Worm (Caenorhabditis elegans) whole organism, young adult: ENCODE data around the gene gst-34.

Source experiments
- B0035.1 ChIP-seq: sonication (generic microtip); optimal IDR thresholded peaks from 2 replicates; lab custom pipeline; 2016; ENCODE audit warnings: missing genetic modification characterization, mild to moderate bottlenecking, missing compliant biosample characterization, missing genotype, missing genetic modification reagents
- B0336.3 ChIP-seq: fragments of 200-800 bp; sonication (Bioruptor generic); IDR thresholded peaks from 2 replicates; pipeline ENCODE4 v1.3.6; 2022; ENCODE audit warnings: missing genetic modification characterization, missing compliant biosample characterization
- D2030.7 ChIP-seq: fragments of 200-800 bp; sonication (Bioruptor generic); IDR thresholded peaks from 2 replicates; pipeline ENCODE4 v1.3.6; 2022; ENCODE audit warnings: missing genetic modification reagents, missing genetic modification characterization, missing compliant biosample characterization
- F22D6.2 ChIP-seq: sonication (generic microtip); optimal IDR thresholded peaks from 2 replicates; lab custom pipeline; 2016; ENCODE audit warnings: mild to moderate bottlenecking, missing genetic modification characterization, missing compliant biosample characterization
- F33H1.4 ChIP-seq: fragments of 200-800 bp; sonication (Bioruptor generic); IDR thresholded peaks from 2 replicates; pipeline ENCODE4 v1.3.6; 2022; ENCODE audit warnings: missing genetic modification reagents, missing genetic modification characterization, missing compliant biosample characterization
- F39B2.1 ChIP-seq: fragments of 200-800 bp; sonication (Bioruptor generic); IDR thresholded peaks from 2 replicates; pipeline ENCODE4 v1.3.6; 2022; ENCODE audit warnings: missing genetic modification reagents, missing genetic modification characterization, missing compliant biosample characterization
- F49E8.2 ChIP-seq: sonication (generic microtip); optimal IDR thresholded peaks from 3 replicates; lab custom pipeline; 2017; ENCODE audit warnings: missing genetic modification characterization, mild to moderate bottlenecking, missing compliant biosample characterization, antibody characterized with exemption, moderate library complexity; ENCODE audit not compliant: insufficient read depth
- athp-1 ChIP-seq: sonication (generic microtip); optimal IDR thresholded peaks from 2 replicates; lab custom pipeline; 2017; ENCODE audit warnings: mild to moderate bottlenecking, missing genetic modification characterization, missing compliant biosample characterization
- ccch-3 ChIP-seq: fragments of 200-800 bp; sonication (Bioruptor generic); optimal IDR thresholded peaks from 2 replicates; lab custom pipeline; 2018; ENCODE audit warnings: mild to moderate bottlenecking, missing genetic modification characterization, missing compliant biosample characterization
- ceh-27 ChIP-seq: fragments of 200-800 bp; sonication (Bioruptor generic); optimal IDR thresholded peaks from 2 replicates; lab custom pipeline; 2018; ENCODE audit warnings: mild to moderate bottlenecking, missing genetic modification characterization, moderate library complexity, missing compliant biosample characterization
- ceh-91 ChIP-seq: fragments of 200-800 bp; sonication (Bioruptor generic); IDR thresholded peaks from 2 replicates; pipeline ENCODE4 v1.3.6; 2022; ENCODE audit warnings: missing genetic modification reagents, missing genetic modification characterization, missing compliant biosample characterization
- dox-1 ChIP-seq: fragments of 200-800 bp; sonication (Bioruptor generic); IDR thresholded peaks from 2 replicates; pipeline ENCODE4 v1.3.6; 2022; ENCODE audit warnings: missing genetic modification reagents, missing genetic modification characterization, missing compliant biosample characterization
- efl-1 ChIP-seq: fragments of 150-350 bp; optimal IDR thresholded peaks from 2 replicates; lab custom pipeline; 2014; ENCODE audit warnings: missing biosample characterization, missing genetic modification reagents, missing genetic modification characterization
- ekl-4 ChIP-seq: fragments of 200-800 bp; sonication (Bioruptor generic); IDR thresholded peaks from 2 replicates; pipeline ENCODE4 v1.3.6; 2022; ENCODE audit warnings: missing genetic modification reagents, missing genetic modification characterization, missing compliant biosample characterization
- lin-35 ChIP-seq, 3 experiments: fragments of 150-350 bp in 2 of 3; sonication (generic microtip) in 1 of 3; optimal IDR thresholded peaks; 2 replicates each; lab custom pipeline; 2014 to 2018; ENCODE audit warnings: missing biosample characterization in 3 of 3, missing genetic modification characterization in 3 of 3, missing genetic modification reagents in 3 of 3
- lir-1 ChIP-seq: fragments of 200-800 bp; sonication (Bioruptor generic); conservative IDR thresholded peaks from 2 replicates; pipeline ENCODE4 v1.3.6; 2022; ENCODE audit warnings: missing genetic modification reagents, missing genetic modification characterization, missing compliant biosample characterization
- lsl-1 ChIP-seq: fragments of 200-800 bp; sonication (Bioruptor generic); optimal IDR thresholded peaks from 2 replicates; lab custom pipeline; 2018; ENCODE audit warnings: mild to moderate bottlenecking, missing genetic modification characterization, moderate library complexity, missing compliant biosample characterization
- lsy-27 ChIP-seq: sonication (generic microtip); optimal IDR thresholded peaks from 2 replicates; lab custom pipeline; 2017; ENCODE audit warnings: missing genetic modification characterization, mild to moderate bottlenecking, missing compliant biosample characterization, antibody characterized with exemption, missing genotype, borderline replicate concordance; ENCODE audit not compliant: insufficient read depth
- madf-6 ChIP-seq: fragments of 200-800 bp; sonication (Bioruptor generic); IDR thresholded peaks from 2 replicates; pipeline ENCODE4 v1.3.6; 2022; ENCODE audit warnings: missing genetic modification reagents, missing genetic modification characterization, missing compliant biosample characterization
- mcd-1 ChIP-seq: fragments of 200-800 bp; sonication (Bioruptor generic); IDR thresholded peaks from 2 replicates; pipeline ENCODE4 v1.3.6; 2022; ENCODE audit warnings: missing genetic modification reagents, missing genetic modification characterization, missing compliant biosample characterization
- mes-4 ChIP-seq: sonication (generic microtip); optimal IDR thresholded peaks from 2 replicates; lab custom pipeline; 2016; ENCODE audit warnings: missing genotype, missing genetic modification characterization, missing compliant biosample characterization
- nhr-27 ChIP-seq: fragments of 200-800 bp; sonication (Bioruptor generic); optimal IDR thresholded peaks from 2 replicates; lab custom pipeline; 2018; ENCODE audit warnings: mild to moderate bottlenecking, missing genetic modification characterization, moderate library complexity, missing compliant biosample characterization
- repo-1 ChIP-seq: sonication (generic microtip); optimal IDR thresholded peaks from 2 replicates; lab custom pipeline; 2017; ENCODE audit warnings: mild to moderate bottlenecking, missing genetic modification characterization, missing compliant biosample characterization
- rpc-1 ChIP-seq, 2 experiments: fragments of 150-350 bp in 1 of 2; sonication (generic microtip) in 1 of 2; optimal IDR thresholded peaks; 2 replicates each; lab custom pipeline; 2014 to 2018; ENCODE audit warnings: missing biosample characterization in 1 of 2, missing genetic modification characterization in 1 of 2, missing genetic modification reagents in 1 of 2, missing genotype in 1 of 2
- snpc-1.3 ChIP-seq: sonication (generic microtip); optimal IDR thresholded peaks from 2 replicates; lab custom pipeline; 2017; ENCODE audit warnings: missing genetic modification characterization, mild to moderate bottlenecking, missing compliant biosample characterization, antibody characterized with exemption, moderate library complexity, missing genotype, missing genetic modification reagents; ENCODE audit not compliant: insufficient read depth
- tlf-1 ChIP-seq: fragments of 200-800 bp; sonication (Bioruptor generic); optimal IDR thresholded peaks from 2 replicates; lab custom pipeline; 2018; ENCODE audit warnings: mild to moderate bottlenecking, missing genetic modification characterization, missing compliant biosample characterization
- unc-62 ChIP-seq: fragments of 150-350 bp; optimal IDR thresholded peaks from 2 replicates; lab custom pipeline; 2014; ENCODE audit warnings: missing biosample characterization, missing genetic modification reagents, missing genetic modification characterization
- zfh-2 ChIP-seq: fragments of 200-800 bp; sonication (Bioruptor generic); conservative IDR thresholded peaks from 2 replicates; pipeline ENCODE4 v1.3.6; 2022; ENCODE audit warnings: missing genetic modification reagents, missing genetic modification characterization, missing compliant biosample characterization
- zim-3 ChIP-seq: sonication (generic microtip); optimal IDR thresholded peaks from 2 replicates; lab custom pipeline; 2017; ENCODE audit warnings: mild to moderate bottlenecking, missing genetic modification characterization, moderate library complexity, missing compliant biosample characterization
- ztf-18 ChIP-seq: sonication (generic microtip); optimal IDR thresholded peaks from 2 replicates; lab custom pipeline; 2016; ENCODE audit warnings: missing genotype, mild to moderate bottlenecking, missing genetic modification characterization, missing compliant biosample characterization
- ztf-25 ChIP-seq: fragments of 200-800 bp; sonication (Bioruptor generic); IDR thresholded peaks from 2 replicates; pipeline ENCODE4 v1.3.6; 2022; ENCODE audit warnings: missing genetic modification reagents, missing genetic modification characterization, missing compliant biosample characterization

The gst-34 gene

DNA sequence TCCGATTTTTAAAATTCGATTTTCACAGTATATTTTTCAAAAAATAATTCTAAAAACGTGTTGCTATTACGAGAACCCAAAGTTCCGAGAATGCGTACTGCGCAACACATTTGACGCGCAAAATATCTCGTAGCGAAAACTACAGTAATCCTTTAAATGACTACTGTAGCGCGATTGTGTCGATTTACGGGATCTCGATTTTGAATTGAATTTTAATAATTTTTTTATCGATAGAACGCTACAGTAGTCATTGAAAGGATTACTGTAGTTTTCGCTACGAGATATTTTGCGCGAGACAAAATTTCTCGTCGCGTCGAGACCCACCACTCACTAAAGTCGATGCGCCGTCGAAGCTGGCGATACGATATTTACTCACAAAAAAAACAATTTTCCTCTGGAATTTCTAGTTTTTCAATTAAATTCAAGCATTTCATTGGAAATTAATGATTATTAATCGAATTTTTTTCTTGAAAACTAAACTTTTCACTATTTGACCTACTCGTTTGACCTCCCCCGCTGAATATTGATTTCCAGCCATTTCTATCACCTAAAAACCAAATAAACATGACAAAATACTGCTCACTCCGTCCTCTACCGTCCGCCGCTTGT lies 46.9 kb upstream of the gst-34 start, which contains the start of gene spsb-2:
spsb-2 (plus strand) TSS at position 559 of the 609 bp plus-strand sequence.
- TF ChIP-seq ekl-4 (GFP tag; lab: Robert Waterston, UW) = peak; percentile 18; the same call in 1 of the 2 replicates
- peak; percentile 73 for TF ChIP-seq lsl-1 (GFP tag; lab: Kevin White, UChicago)
- peak; percentile 52 for TF ChIP-seq zim-3 (tag; lab: Kevin White, UChicago)
- TF ChIP-seq madf-6 (GFP tag; lab: Robert Waterston, UW) = peak; percentile 34
- TF ChIP-seq ztf-18 (tag; lab: Kevin White, UChicago) = no peak
- TF ChIP-seq ztf-25 (GFP tag; lab: Robert Waterston, UW) = no peak
- TF ChIP-seq D2030.7 (GFP tag; lab: Robert Waterston, UW) = peak; percentile 16; the same call in 1 of the 2 replicates
- TF ChIP-seq ceh-91 (GFP tag; lab: Robert Waterston, UW) = peak; percentile 24; the same call in 1 of the 2 replicates
- no peak for TF ChIP-seq B0035.1 (tag; lab: Kevin White, UChicago)
- no peak for TF ChIP-seq mes-4 (tag; lab: Kevin White, UChicago)
- TF ChIP-seq efl-1 (GFP tag; lab: Kevin White, UChicago) = peak; percentile 32
- TF ChIP-seq dox-1 (GFP tag; lab: Robert Waterston, UW) = no peak
- no peak for TF ChIP-seq lin-35 (GFP tag; optimal IDR thresholded peaks at IDR 0.05; lab: Kevin White, UChicago)
- TF ChIP-seq F49E8.2 (tag; lab: Kevin White, UChicago) = no peak
- peak; percentile 25; the same call in 1 of the 2 replicates for TF ChIP-seq F33H1.4 (GFP tag; lab: Robert Waterston, UW)
- no peak for TF ChIP-seq unc-62
- no peak for TF ChIP-seq ccch-3 (GFP tag; lab: Kevin White, UChicago)
- no peak for TF ChIP-seq F22D6.2 (tag; lab: Kevin White, UChicago)

DNA sequence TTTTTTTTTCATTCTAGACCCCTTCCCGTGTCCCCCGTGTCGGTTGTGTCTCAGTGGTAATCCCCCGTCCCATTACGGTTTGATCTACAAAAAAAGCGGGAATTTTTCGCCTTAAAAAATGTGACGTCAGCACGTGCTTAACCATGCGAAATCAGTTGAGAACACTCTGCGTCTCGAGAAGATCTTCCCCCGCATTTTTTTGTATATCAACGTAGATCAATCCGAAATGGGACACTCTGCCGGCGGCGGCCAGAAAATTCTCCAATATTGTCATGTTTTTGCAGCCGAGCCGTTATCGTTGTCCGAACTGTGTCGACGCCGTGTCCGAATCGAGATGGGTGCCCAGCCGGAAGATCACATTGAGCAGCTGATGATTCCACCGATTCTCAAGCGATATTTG lies 45.0 kb upstream of the gst-34 start:
- TF ChIP-seq zfh-2 (GFP tag; lab: Robert Waterston, UW) (0 out of 2 replicates have a peak, but pooled peaks have one; percentile 22), F39B2.1 (GFP tag; lab: Robert Waterston, UW) (no peak), B0336.3 (no peak)
- TF ChIP-seq, all 124 proteins: peak for 1

DNA sequence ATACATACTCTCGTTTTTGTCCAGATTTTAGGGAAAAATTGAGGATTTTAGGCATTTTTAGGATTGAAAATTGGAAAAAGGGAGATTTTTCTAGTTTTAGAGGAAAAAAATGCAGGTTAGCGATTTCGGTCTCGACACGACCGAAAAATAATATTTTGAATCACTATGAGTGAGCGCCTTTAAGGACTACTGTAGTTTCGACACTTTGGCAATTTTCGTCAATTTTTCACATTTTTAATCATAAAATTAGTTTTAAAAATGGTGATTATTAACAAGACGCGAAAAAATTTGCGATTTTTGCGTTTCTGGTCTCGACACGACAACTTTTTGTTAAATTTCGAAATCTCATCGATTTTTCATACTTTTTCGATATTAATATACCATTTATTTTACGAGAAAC lies 43.8 kb upstream of the gst-34 start:
- TF ChIP-seq lir-1 (GFP tag; lab: Robert Waterston, UW) (no peak), tlf-1 (GFP tag; lab: Kevin White, UChicago) (no peak), lsy-27 (tag; lab: Kevin White, UChicago) (no peak), mcd-1 (GFP tag; lab: Robert Waterston, UW) (no peak), lsl-1 (GFP tag; lab: Kevin White, UChicago) (no peak), D2030.7 (GFP tag; lab: Robert Waterston, UW) (no peak), rpc-1 (optimal IDR thresholded peaks at IDR 0.05; lab: Kevin White, UChicago) (no peak), rpc-1 (tag; optimal IDR thresholded peaks at IDR 0.05; lab: Kevin White, UChicago) (no peak), ceh-27 (GFP tag; lab: Kevin White, UChicago) (no peak), athp-1 (tag; lab: Kevin White, UChicago) (no peak), repo-1 (no peak), snpc-1.3 (tag; lab: Kevin White, UChicago) (no peak), F39B2.1 (GFP tag; lab: Robert Waterston, UW) (no peak), zfh-2 (GFP tag; lab: Robert Waterston, UW) (no peak), nhr-27 (tag; lab: Kevin White, UChicago) (no peak), ceh-91 (GFP tag; lab: Robert Waterston, UW) (no peak), B0035.1 (tag; lab: Kevin White, UChicago) (no peak), F22D6.2 (tag; lab: Kevin White, UChicago) (no peak)
- TF ChIP-seq, all 124 proteins: peak for 0
